Worm (Caenorhabditis elegans) whole organism, L3 larva: ENCODE data around the gene aqp-11.

Source experiments
- egl-27 ChIP-seq: sonication (generic microtip); optimal IDR thresholded peaks from 4 replicates; lab custom pipeline; 2017; ENCODE audit warnings: missing biosample characterization, missing genetic modification reagents, missing genetic modification characterization
- fos-1 ChIP-seq: fragments of 150-350 bp; optimal IDR thresholded peaks from 2 replicates; lab custom pipeline; 2014; ENCODE audit warnings: missing biosample characterization, missing genetic modification characterization
- jun-1 ChIP-seq: fragments of 150-350 bp; optimal IDR thresholded peaks from 2 replicates; lab custom pipeline; 2014; ENCODE audit warnings: missing biosample characterization, missing genetic modification reagents, missing genetic modification characterization
- lin-15B ChIP-seq: fragments of 150-350 bp; optimal IDR thresholded peaks from 2 replicates; lab custom pipeline; 2014; ENCODE audit warnings: missing biosample characterization, missing genetic modification characterization
- lsy-12 ChIP-seq: sonication (generic microtip); optimal IDR thresholded peaks from 2 replicates; lab custom pipeline; 2016; ENCODE audit warnings: mild to moderate bottlenecking, missing genetic modification characterization, missing compliant biosample characterization
- nhr-76 ChIP-seq: fragments of 150-350 bp; sonication (generic microtip); optimal IDR thresholded peaks from 5 replicates; lab custom pipeline; 2014; ENCODE audit warnings: missing biosample characterization, missing genetic modification characterization
- pha-4 ChIP-seq: fragments of 150-350 bp; optimal IDR thresholded peaks from 2 replicates; lab custom pipeline; 2014; ENCODE audit warnings: missing biosample characterization, missing genetic modification reagents, missing genetic modification characterization
- unc-62 ChIP-seq: fragments of 150-350 bp; sonication (generic microtip); optimal IDR thresholded peaks from 4 replicates; lab custom pipeline; 2014; ENCODE audit warnings: missing biosample characterization, missing genetic modification reagents, missing genetic modification characterization

DNA sequence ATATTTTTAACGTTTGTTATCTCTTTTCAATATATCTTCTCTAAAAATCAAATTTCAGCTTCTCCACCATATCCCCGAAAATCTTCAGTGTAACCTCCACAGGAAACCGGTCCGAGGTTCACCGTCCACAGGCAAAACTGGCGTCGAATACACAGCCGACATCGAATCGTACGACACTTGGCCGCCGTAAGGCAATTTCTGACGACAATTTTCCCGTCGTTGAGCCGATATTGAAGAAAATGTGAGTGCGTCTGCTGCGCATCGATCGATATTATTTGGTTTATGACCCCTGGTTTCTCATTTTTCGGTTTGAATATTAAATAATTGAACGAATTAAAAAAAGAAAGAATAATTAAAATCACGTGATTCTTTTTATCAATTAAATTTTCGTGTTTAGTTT, 14.1 kb downstream of the aqp-11 start, which contains the start of gene cul-2:
- TF ChIP-seq unc-62 (GFP tag; lab: Kevin White, UChicago) (no peak), pha-4 (peak; percentile 35), fos-1 (tag; lab: Kevin White, UChicago) (no peak), jun-1 (tag; lab: Kevin White, UChicago) (no peak), lin-15B (tag; lab: Kevin White, UChicago) (peak; percentile 43), egl-27 (no peak), lsy-12 (no peak), nhr-76 (no peak)
